Fruit fly (Drosophila melanogaster) S2 (cell line): ENCODE measurements around the gene Unr.
A peak's percentile ranks its signal among the peaks of the same experiment; 100 is the strongest.

ENCODE experiments used
- CG8478 ChIP-seq: fragments of >200 bp; optimal IDR thresholded peaks from 2 replicates; lab custom pipeline; 2018
- CTCF ChIP-seq, 2 experiments: fragments of >200 bp; optimal IDR thresholded peaks; 2 replicates each; lab custom pipeline; 2018

Gene Unr

DNA sequence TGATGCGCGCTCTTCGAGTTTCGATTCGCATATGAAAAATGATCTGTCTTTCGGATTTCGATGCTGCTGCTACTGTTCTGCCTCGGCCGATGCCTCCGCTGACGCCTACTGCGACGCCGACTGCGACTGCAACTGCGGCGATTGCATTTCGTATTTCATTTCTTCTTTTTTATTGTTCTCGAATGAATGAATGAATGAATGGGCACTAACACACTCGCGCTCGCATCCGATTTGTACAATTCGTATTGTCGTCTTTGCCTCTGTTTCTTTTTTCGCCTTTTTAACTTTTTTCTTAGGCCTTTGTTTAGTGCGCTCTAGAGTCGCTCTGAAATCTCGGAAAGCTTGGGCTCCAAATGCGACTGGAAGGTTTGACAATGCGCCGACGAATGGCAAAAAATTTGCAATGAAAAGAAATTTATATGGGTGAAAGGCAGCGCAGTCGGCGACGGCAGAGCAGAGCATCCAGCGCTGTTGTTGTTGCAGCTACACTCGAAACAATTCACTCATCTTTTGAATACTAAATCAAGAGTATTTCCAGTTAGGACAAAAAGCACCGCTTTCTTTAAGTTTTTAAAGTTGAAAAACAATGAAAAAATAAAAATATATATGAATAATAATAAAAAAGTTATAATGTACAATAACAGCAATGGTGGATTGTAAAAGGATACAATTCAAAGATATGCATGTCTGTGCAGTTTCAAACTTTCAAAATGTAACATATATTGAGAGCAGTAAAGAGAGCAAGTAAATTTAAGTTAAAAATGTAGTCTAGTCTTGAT is 20.2 kb downstream of the Unr start, which contains the start of gene CG32354:
TSS of gene CG32354 (minus strand) at position 398 of the 779 bp plus-strand sequence.
- TF ChIP-seq CG8478 (lab: Kevin White, UChicago) = no peak
- no peak for TF ChIP-seq CTCF (optimal IDR thresholded peaks at IDR 0.05; lab: Kevin White, UChicago)

- TF ChIP-seq CG8478 (lab: Kevin White, UChicago) (no peak), CTCF (optimal IDR thresholded peaks at IDR 0.05; lab: Kevin White, UChicago) (no peak)
Observed at dm6 chr3L:8421361-8421760, 20.8 kb downstream of the Unr start.

- TF ChIP-seq CTCF (optimal IDR thresholded peaks at IDR 0.05; lab: Kevin White, UChicago) = no peak
- TF ChIP-seq CG8478 (lab: Kevin White, UChicago) = no peak
Observed at dm6 chr3L:8419622-8420176, 22.5 kb downstream of the Unr start.

DNA sequence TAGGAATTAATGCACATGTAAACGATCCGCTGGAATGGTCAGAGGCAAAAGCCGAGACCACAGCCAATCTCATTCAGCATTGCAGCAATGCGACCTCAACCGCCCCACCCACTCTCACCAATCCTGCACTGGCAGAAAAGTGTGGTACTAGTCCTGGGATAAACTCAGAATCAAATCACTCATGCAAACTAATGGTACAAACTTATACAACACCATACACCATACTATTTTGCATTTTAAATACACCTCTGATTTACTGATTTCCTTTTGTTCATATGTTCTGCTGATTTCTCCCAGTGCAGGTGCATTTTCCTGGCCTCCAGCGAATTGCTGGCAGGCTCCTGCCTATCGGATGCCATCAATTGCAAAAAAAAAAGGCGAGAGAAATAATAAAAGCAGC is 23.2 kb downstream of the Unr start:
- no peak for TF ChIP-seq CG8478 (lab: Kevin White, UChicago)
- TF ChIP-seq CTCF (optimal IDR thresholded peaks at IDR 0.05; lab: Kevin White, UChicago) = no peak

DNA sequence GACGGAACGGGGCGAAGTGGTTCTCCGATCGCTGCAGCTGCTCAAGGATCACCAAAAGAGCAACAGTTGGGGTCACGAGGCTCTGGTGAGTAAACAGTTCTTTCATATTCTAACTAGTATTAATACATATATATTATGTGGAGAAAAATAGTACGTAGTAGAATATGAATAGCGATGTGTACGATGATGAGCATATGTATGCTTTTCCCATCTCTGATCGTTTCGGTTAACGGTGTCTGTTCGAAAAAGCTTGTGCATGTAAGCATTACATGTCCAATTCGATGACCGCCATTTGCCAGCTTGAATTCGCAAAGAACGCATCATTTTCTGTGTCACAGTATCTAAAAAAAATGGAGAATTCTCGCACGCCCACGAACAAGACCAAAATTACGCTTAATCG is 29.5 kb downstream of the Unr start, which contains the start of the genes Oseg1 and mtrm:
TSS of gene Oseg1 (minus strand) at position 101 of the 400 bp plus-strand sequence.
TSS of gene mtrm (plus strand) at position 288 of the 400 bp plus-strand sequence.
- TF ChIP-seq CTCF (optimal IDR thresholded peaks at IDR 0.05; lab: Kevin White, UChicago) = no peak
- no peak for TF ChIP-seq CG8478 (lab: Kevin White, UChicago)

dm6 chr3L:8411439-8411897 is 30.7 kb downstream of the Unr start, which contains the start of gene Exo70:
TSS of gene Exo70 (plus strand) at chr3L:8411851.
- TF ChIP-seq CTCF (optimal IDR thresholded peaks at IDR 0.05; lab: Kevin White, UChicago) = no peak
- TF ChIP-seq CG8478 (lab: Kevin White, UChicago) = no peak

- TF ChIP-seq CTCF (optimal IDR thresholded peaks at IDR 0.05; lab: Kevin White, UChicago) (peak in 1 of 2 experiments; percentile 37), CG8478 (lab: Kevin White, UChicago) (no peak)
Observed at dm6 chr3L:8405123-8405522, 37.1 kb downstream of the Unr start, which contains the start of the genes Tpt, mkg-p and CG13667. TSS of gene Tpt (minus strand) at chr3L:8405277. TSS of gene mkg-p (minus strand) at chr3L:8405277. TSS of gene CG13667 (plus strand) at chr3L:8405454.

dm6 chr3L:8398763-8399445 is 43.3 kb downstream of the Unr start:
- TF ChIP-seq CTCF (optimal IDR thresholded peaks at IDR 0.05; lab: Kevin White, UChicago) (no peak), CG8478 (lab: Kevin White, UChicago) (no peak)

DNA sequence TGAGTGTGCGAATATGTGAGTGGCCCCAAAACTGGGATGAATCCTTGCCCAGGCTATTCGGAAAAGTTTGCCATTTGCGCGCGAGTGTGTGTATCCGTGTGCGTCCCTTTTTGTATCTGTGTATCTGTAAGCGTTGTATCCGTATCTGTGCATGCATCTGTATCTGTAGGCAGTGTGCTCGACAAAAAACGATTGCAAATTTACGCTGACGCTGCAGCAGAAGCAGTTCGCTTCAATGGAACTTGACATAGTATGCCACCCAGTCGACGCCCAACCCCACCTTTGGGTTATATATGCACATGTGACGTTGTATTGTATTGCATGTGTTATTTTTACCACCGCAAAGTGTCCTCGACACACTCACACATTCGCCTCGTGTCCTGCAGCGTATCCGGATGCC is 46.0 kb downstream of the Unr start:
- TF ChIP-seq CG8478 (lab: Kevin White, UChicago) = no peak
- no peak for TF ChIP-seq CTCF (optimal IDR thresholded peaks at IDR 0.05; lab: Kevin White, UChicago)

DNA sequence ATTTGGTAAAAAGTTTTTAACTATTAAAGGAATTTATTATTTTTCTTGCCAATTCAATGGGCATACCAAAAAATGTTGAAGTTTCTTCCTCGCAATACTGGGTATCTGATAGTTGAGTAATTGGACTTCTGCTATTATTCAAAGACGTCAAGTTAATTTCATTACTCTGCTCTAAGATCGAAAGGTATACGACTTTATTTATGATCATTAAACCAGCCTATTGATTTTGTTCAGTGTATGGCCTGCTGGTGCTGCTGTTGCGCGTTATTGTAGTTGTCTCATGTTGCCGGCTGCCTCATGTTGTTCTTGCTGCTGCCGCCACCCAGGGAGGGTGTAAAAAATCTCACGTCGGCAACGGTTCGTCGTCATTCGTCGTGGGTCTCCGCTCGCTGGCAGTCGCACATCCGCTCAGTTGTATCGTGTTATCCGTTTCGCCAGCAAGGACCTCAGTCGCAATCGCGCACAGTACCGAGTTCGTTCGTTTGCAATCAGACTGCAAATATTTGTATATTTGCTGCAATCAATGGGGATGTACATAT is 46.5 kb downstream of the Unr start, which contains the start of gene CG7120:
TSS of gene CG7120 (plus strand) at position 371 of the 539 bp plus-strand sequence.
- TF ChIP-seq CG8478 (lab: Kevin White, UChicago) = no peak
- TF ChIP-seq CTCF (optimal IDR thresholded peaks at IDR 0.05; lab: Kevin White, UChicago) = no peak

dm6 chr3L:8394944-8395343 is 47.2 kb downstream of the Unr start:
- TF ChIP-seq CTCF (optimal IDR thresholded peaks at IDR 0.05; lab: Kevin White, UChicago) (peak in 1 of 2 experiments; percentile 64), CG8478 (lab: Kevin White, UChicago) (no peak)

DNA sequence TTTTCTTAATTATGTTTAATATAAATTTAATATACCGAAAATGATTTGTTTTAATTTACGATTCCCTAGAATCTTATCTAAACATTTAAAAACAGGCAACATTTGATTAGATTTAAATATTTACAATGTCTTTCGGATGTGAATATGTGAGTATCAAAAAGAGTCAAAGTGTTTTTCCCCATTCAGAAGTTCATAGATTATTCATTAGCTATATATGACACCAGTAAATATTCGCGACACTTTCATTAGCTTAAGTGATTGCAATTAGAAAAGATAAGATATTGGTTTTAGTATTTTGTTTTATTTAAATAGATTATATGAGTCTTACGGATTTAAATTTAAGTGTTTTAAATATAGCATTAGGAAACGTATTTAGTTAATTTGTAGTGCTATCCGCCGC is 48.0 kb downstream of the Unr start:
- TF ChIP-seq CTCF (optimal IDR thresholded peaks at IDR 0.05; lab: Kevin White, UChicago) = no peak
- no peak for TF ChIP-seq CG8478 (lab: Kevin White, UChicago)

dm6 chr3L:8393549-8393948 is 48.6 kb downstream of the Unr start, which contains the start of gene Jon66Cii:
TSS of gene Jon66Cii (minus strand) at chr3L:8393649.
- TF ChIP-seq CG8478 (lab: Kevin White, UChicago) (no peak), CTCF (optimal IDR thresholded peaks at IDR 0.05; lab: Kevin White, UChicago) (no peak)

DNA sequence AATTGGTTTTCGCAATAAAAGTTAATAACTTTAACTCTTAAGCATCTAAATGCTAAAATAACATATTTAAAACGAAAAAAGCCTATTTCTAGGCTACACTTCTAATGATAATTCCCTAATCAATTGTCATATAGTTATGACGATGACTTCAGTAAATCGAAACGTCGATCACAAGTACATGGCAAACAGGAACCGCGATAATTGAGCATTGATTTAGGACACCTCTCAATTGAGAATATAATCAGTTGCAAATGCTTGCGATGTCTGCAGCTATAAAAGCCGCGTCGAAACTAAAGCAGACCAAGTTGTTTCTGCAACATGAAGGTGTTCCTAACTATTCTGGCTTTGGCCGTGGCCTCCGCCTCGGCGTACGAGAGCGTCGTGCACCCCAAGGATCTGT is 50.9 kb downstream of the Unr start, which contains the start of gene Jon66Ci:
TSS of gene Jon66Ci (plus strand) at position 301 of the 400 bp plus-strand sequence.
- TF ChIP-seq CTCF (optimal IDR thresholded peaks at IDR 0.05; lab: Kevin White, UChicago) = no peak
- no peak for TF ChIP-seq CG8478 (lab: Kevin White, UChicago)
